Worm (Caenorhabditis elegans): Measurements from ENCODE around the gene F41B4.2.

- TF ChIP-seq cebp-2 (GFP tag; IDR thresholded peaks at IDR 0.05) (no peak), nfya-1 (tag; optimal IDR thresholded peaks at IDR 0.05; ENCODE audit: borderline replicate concordance, insufficient read depth) (no peak), ceh-58 (GFP tag; IDR thresholded peaks at IDR 0.05) (no peak), pha-4 (tag; optimal IDR thresholded peaks at IDR 0.05) (no peak), lin-54 (GFP tag; optimal IDR thresholded peaks at IDR 0.05) (no peak), rec-8 (tag; optimal IDR thresholded peaks at IDR 0.05) (no peak), Y53F4B.3 (GFP tag; IDR thresholded peaks at IDR 0.05) (no peak), madf-3 (GFP tag; IDR thresholded peaks at IDR 0.05) (no peak), unc-130 (GFP tag; optimal IDR thresholded peaks at IDR 0.05) (no peak), athp-1 (tag; optimal IDR thresholded peaks at IDR 0.05) (no peak), attf-5 (GFP tag; optimal IDR thresholded peaks at IDR 0.05) (no peak)
These were observed 26.5 kb upstream of the F41B4.2 start for ce11 chrX:6861564-6861963.
